Worm (Caenorhabditis elegans) whole organism, L2 larva: Measurements from ENCODE around the gene F35D11.3.

Source experiments
- ceh-82 ChIP-seq: fragments of 150-350 bp; optimal IDR thresholded peaks from 2 replicates; lab custom pipeline; 2014; ENCODE audit warnings: missing biosample characterization, missing genetic modification characterization
- crh-2 ChIP-seq: sonication (generic microtip); optimal IDR thresholded peaks from 2 replicates; lab custom pipeline; 2017; ENCODE audit warnings: missing biosample characterization, missing genetic modification characterization
- mab-5 ChIP-seq: fragments of 150-350 bp; optimal IDR thresholded peaks from 2 replicates; lab custom pipeline; 2014; ENCODE audit warnings: missing biosample characterization, missing genetic modification characterization
- nhr-11 ChIP-seq: fragments of 150-350 bp; optimal IDR thresholded peaks from 2 replicates; lab custom pipeline; 2014; ENCODE audit warnings: missing biosample characterization, missing genetic modification characterization
- nhr-23 ChIP-seq: fragments of 150-350 bp; optimal IDR thresholded peaks from 2 replicates; lab custom pipeline; 2014; ENCODE audit warnings: missing biosample characterization, missing genetic modification reagents, missing genetic modification characterization
- nhr-237 ChIP-seq: fragments of 150-350 bp; optimal IDR thresholded peaks from 2 replicates; lab custom pipeline; 2014; ENCODE audit warnings: missing biosample characterization, missing genetic modification characterization
- nhr-77 ChIP-seq: fragments of 150-350 bp; optimal IDR thresholded peaks from 2 replicates; lab custom pipeline; 2014; ENCODE audit warnings: missing biosample characterization, missing genetic modification characterization
- sma-3 ChIP-seq: sonication (generic microtip); optimal IDR thresholded peaks from 2 replicates; lab custom pipeline; 2016; ENCODE audit warnings: missing genetic modification reagents, missing genetic modification characterization, missing compliant biosample characterization
- unc-39 ChIP-seq: fragments of 150-350 bp; optimal IDR thresholded peaks from 2 replicates; lab custom pipeline; 2014; ENCODE audit warnings: missing biosample characterization, missing genetic modification characterization
- zag-1 ChIP-seq: fragments of 150-350 bp; optimal IDR thresholded peaks from 2 replicates; lab custom pipeline; 2014; ENCODE audit warnings: missing biosample characterization, missing genetic modification characterization

DNA sequence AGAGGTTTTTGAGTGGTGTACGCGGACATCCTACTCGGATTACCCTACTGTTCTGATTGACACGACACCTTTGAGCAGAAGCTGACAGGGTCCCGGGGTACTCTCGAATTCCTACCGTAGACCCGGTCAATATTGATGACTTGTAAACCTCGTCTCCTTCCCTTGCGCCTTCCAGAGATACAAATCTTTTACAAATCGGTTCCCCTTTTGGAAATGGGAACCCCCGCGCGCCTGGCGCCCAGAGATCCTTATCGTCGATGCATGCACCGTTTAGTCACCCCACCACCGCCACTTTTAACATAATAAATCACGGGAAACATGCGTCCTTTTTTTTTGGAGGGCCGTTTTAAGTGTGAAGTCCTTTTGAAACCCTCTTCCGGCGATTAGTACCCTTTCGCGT, 35.1 kb upstream of the F35D11.3 start:
- TF ChIP-seq zag-1 (tag; lab: Kevin White, UChicago) (no peak), crh-2 (tag; lab: Kevin White, UChicago) (no peak), ceh-82 (no peak), nhr-11 (tag; lab: Kevin White, UChicago) (no peak), mab-5 (tag; lab: Kevin White, UChicago) (no peak), nhr-77 (tag; lab: Kevin White, UChicago) (no peak), unc-39 (tag; lab: Kevin White, UChicago) (no peak), nhr-23 (no peak), sma-3 (no peak), nhr-237 (no peak)
